Worm (Caenorhabditis elegans): ENCODE data around the gene F28B12.1.

DNA sequence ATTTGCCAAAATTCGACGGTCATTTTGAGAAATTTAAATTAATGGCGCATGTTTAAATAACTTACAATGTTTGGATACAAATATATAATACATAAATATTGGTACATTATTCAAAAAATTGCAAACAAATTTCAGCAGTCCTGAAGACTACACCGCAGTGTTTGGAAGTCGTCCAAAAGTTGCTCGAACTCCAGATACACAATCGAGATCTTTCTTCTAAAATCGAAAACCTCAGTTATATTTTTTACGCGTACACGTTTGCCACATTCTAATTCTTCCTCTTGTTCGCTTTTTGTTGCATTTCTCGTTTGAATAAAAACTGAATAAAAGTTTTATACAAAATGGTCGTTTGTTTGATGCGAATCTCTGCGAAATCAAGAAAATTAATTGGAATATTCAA, 38.5 kb upstream of the F28B12.1 start, which contains the start of gene tsp-18:
- TF ChIP-seq fos-1 (tag; optimal IDR thresholded peaks at IDR 0.05), result no peak
- TF ChIP-seq ztf-4 (tag; optimal IDR thresholded peaks at IDR 0.05), result no peak
- no peak for TF ChIP-seq nhr-237 (tag; optimal IDR thresholded peaks at IDR 0.05)
- no peak for TF ChIP-seq ZK546.5 (tag; optimal IDR thresholded peaks at IDR 0.05)

Measured in whole organism, L2 larva.